Fruit fly (Drosophila melanogaster): ENCODE measurements around the gene Ype.
A peak's percentile ranks its signal among the peaks of the same experiment; 100 is the strongest.

The Ype gene

DNA sequence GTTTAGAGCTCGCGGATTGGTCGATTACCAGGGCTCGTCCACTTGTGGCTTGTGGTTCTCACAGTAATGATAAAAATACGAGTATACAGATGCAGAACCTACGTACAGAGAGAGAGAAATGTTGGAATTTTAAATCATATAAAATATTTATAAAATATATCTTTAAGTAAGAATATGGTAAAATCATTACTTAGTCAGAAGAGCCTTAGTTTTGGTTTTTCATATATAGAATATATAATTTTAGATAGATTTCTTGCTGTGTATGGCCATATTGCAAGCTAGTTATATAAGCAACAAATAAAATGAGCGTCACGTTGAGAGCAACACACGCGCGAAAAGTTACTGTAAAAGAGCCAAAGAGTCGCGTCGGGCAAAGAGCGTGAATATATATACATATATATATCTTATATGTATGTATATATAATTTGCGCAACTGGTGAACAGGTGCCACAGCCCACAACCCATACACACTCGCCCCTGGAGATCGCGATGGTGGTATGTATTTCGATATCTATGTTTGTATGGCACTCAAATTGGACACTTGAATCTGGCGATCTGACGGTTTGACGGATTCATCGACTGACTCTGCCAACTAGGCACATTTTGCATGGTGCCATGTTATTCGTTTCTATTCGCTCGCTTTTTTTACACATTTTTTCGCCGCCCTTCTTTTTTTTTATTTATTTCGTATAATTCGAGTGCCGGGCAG is 3.4 kb upstream of the Ype start (continued):
- no peak for TF ChIP-seq CG4318 (GFP tag; optimal IDR thresholded peaks at IDR 0.05)
- peak; percentile 79 for TF ChIP-seq Eip78C (GFP tag)
- TF ChIP-seq CG6163 (GFP tag; IDR thresholded peaks at IDR 0.05) = peak; percentile 84
- TF ChIP-seq CG11294 (GFP tag; IDR thresholded peaks at IDR 0.05) = peak; percentile 80
- TF ChIP-seq CG11902 (GFP tag; optimal IDR thresholded peaks at IDR 0.05) = no peak
- peak; percentile 59 for TF ChIP-seq CG34406 (GFP tag; optimal IDR thresholded peaks at IDR 0.05)
- TF ChIP-seq CG1621 (tag; optimal IDR thresholded peaks at IDR 0.05) = no peak
- TF ChIP-seq topi (GFP tag; optimal IDR thresholded peaks at IDR 0.05) = peak; percentile 28
- TF ChIP-seq CG10669 (GFP tag; optimal IDR thresholded peaks at IDR 0.05) = peak; percentile 50
- no peak for TF ChIP-seq fkh (GFP tag; optimal IDR thresholded peaks at IDR 0.05)
- TF ChIP-seq Blimp-1 (GFP tag; optimal IDR thresholded peaks at IDR 0.05) = no peak
- peak; percentile 24 for TF ChIP-seq svp (GFP tag)
- peak; percentile 20 for TF ChIP-seq cyc (GFP tag; optimal IDR thresholded peaks at IDR 0.05)
- peak; percentile 40 for TF ChIP-seq esn (GFP tag; optimal IDR thresholded peaks at IDR 0.05)
- TF ChIP-seq Sox102F (GFP tag; optimal IDR thresholded peaks at IDR 0.05) = no peak
- TF ChIP-seq Lpt (GFP tag; optimal IDR thresholded peaks at IDR 0.05) = peak; percentile 63
- peak; percentile 2 for TF ChIP-seq lz (GFP tag; optimal IDR thresholded peaks at IDR 0.05)

dm6 chrX:13386776-13387175 is 441 bp downstream of the Ype start:
- TF ChIP-seq esn (GFP tag; optimal IDR thresholded peaks at IDR 0.05) (no peak), ss (GFP tag; optimal IDR thresholded peaks at IDR 0.05) (no peak), CG6792 (GFP tag; optimal IDR thresholded peaks at IDR 0.05) (no peak), Blimp-1 (GFP tag; optimal IDR thresholded peaks at IDR 0.05) (no peak), Met (GFP tag; optimal IDR thresholded peaks at IDR 0.05) (no peak), topi (GFP tag; optimal IDR thresholded peaks at IDR 0.05) (no peak), Sox14 (GFP tag; optimal IDR thresholded peaks at IDR 0.05) (peak; percentile 47)

dm6 chrX:13384583-13385342 is 2.5 kb downstream of the Ype start, which contains the start of the genes Rbp1-like and Tim9a:
TSS of gene Rbp1-like (minus strand) at chrX:13384877.
TSS of gene Tim9a (plus strand) at chrX:13385210.
- TF ChIP-seq CG8632 (GFP tag; optimal IDR thresholded peaks at IDR 0.05) = peak; percentile 35
- TF ChIP-seq CG3919 (GFP tag; optimal IDR thresholded peaks at IDR 0.05) = peak; percentile 40
- peak; percentile 3 for TF ChIP-seq Hr39 (GFP tag; optimal IDR thresholded peaks at IDR 0.05)
- TF ChIP-seq fd59A (GFP tag; optimal IDR thresholded peaks at IDR 0.05) = no peak
- TF ChIP-seq CG11902 (GFP tag; optimal IDR thresholded peaks at IDR 0.05) = no peak
- TF ChIP-seq salr (GFP tag; optimal IDR thresholded peaks at IDR 0.05) = peak in 1 of 2 experiments; percentile 27
- TF ChIP-seq CG8119 (GFP tag; IDR thresholded peaks at IDR 0.05) = no peak
- peak; percentile 64 for TF ChIP-seq CG10631 (GFP tag; optimal IDR thresholded peaks at IDR 0.05)
- TF ChIP-seq CG11294 (GFP tag; IDR thresholded peaks at IDR 0.05) = no peak
- peak; percentile 16 for TF ChIP-seq Sox14 (GFP tag; optimal IDR thresholded peaks at IDR 0.05)
- no peak for TF ChIP-seq Sox15 (GFP tag; optimal IDR thresholded peaks at IDR 0.05)
- TF ChIP-seq CG6792 (GFP tag; optimal IDR thresholded peaks at IDR 0.05) = peak; percentile 8
- TF ChIP-seq acj6 (GFP tag; optimal IDR thresholded peaks at IDR 0.05) = peak; percentile 52
- TF ChIP-seq CG32006 (GFP tag; optimal IDR thresholded peaks at IDR 0.05) = peak; percentile 14
- peak; percentile 71 for TF ChIP-seq Eip78C (GFP tag)
- peak; percentile 22 for TF ChIP-seq CG3032 (tag; optimal IDR thresholded peaks at IDR 0.05)
- no peak for TF ChIP-seq CG6276 (GFP tag; optimal IDR thresholded peaks at IDR 0.05)
- peak; percentile 37 for TF ChIP-seq pdm3 (GFP tag; optimal IDR thresholded peaks at IDR 0.05)
- peak in 1 of 2 experiments; percentile 60 for TF ChIP-seq ss (GFP tag; optimal IDR thresholded peaks at IDR 0.05)
- peak; percentile 35 for TF ChIP-seq Smox (GFP tag; optimal IDR thresholded peaks at IDR 0.05)
- no peak for TF ChIP-seq CG9139 (GFP tag; optimal IDR thresholded peaks at IDR 0.05)
- TF ChIP-seq lz (GFP tag; optimal IDR thresholded peaks at IDR 0.05) = peak; percentile 52
- peak; percentile 43 for TF ChIP-seq achi (GFP tag; optimal IDR thresholded peaks at IDR 0.05)
- peak; percentile 11 for TF ChIP-seq fkh (GFP tag; optimal IDR thresholded peaks at IDR 0.05)
- TF ChIP-seq svp (GFP tag) = peak; percentile 69
- TF ChIP-seq CG7368 (GFP tag; optimal IDR thresholded peaks at IDR 0.05) = no peak
- peak; percentile 13 for TF ChIP-seq Eip75B (GFP tag; optimal IDR thresholded peaks at IDR 0.05)
- no peak for TF ChIP-seq CG6854 (GFP tag; optimal IDR thresholded peaks at IDR 0.05)
- no peak for TF ChIP-seq CG16779 (tag; optimal IDR thresholded peaks at IDR 0.05)
- TF ChIP-seq vri (GFP tag; optimal IDR thresholded peaks at IDR 0.05) = peak; percentile 59
- peak; percentile 12 for TF ChIP-seq Hr4 (GFP tag; optimal IDR thresholded peaks at IDR 0.05)
- peak; percentile 34 for TF ChIP-seq CG34406 (GFP tag; optimal IDR thresholded peaks at IDR 0.05)
- TF ChIP-seq topi (GFP tag; optimal IDR thresholded peaks at IDR 0.05) = peak; percentile 2
- peak; percentile 21 for TF ChIP-seq Ets21C (GFP tag; optimal IDR thresholded peaks at IDR 0.05)
